Worm (Caenorhabditis elegans) whole organism, young adult: ENCODE data around the gene E02C12.11.

Experiments used
- B0035.1 ChIP-seq: sonication (generic microtip); optimal IDR thresholded peaks from 2 replicates; lab custom pipeline; 2016; ENCODE audit warnings: missing genetic modification characterization, mild to moderate bottlenecking, missing compliant biosample characterization, missing genotype, missing genetic modification reagents
- B0261.1 ChIP-seq: sonication (generic microtip); optimal IDR thresholded peaks from 2 replicates; lab custom pipeline; 2016; ENCODE audit warnings: mild to moderate bottlenecking, missing genetic modification characterization, moderate library complexity, missing compliant biosample characterization
- B0336.3 ChIP-seq: fragments of 200-800 bp; sonication (Bioruptor generic); IDR thresholded peaks from 2 replicates; pipeline ENCODE4 v1.3.6; 2022; ENCODE audit warnings: missing genetic modification characterization, missing compliant biosample characterization
- C17E4.6 ChIP-seq: fragments of 200-800 bp; sonication (Bioruptor generic); IDR thresholded peaks from 2 replicates; pipeline ENCODE4 v1.3.6; 2022; ENCODE audit warnings: missing genetic modification reagents, missing genetic modification characterization, missing compliant biosample characterization
- D2030.7 ChIP-seq: fragments of 200-800 bp; sonication (Bioruptor generic); IDR thresholded peaks from 2 replicates; pipeline ENCODE4 v1.3.6; 2022; ENCODE audit warnings: missing genetic modification reagents, missing genetic modification characterization, missing compliant biosample characterization
- F10E7.11 ChIP-seq: sonication (generic microtip); optimal IDR thresholded peaks from 2 replicates; lab custom pipeline; 2017; ENCODE audit warnings: mild to moderate bottlenecking, missing genetic modification characterization, moderate library complexity, missing compliant biosample characterization
- F22D6.2 ChIP-seq: sonication (generic microtip); optimal IDR thresholded peaks from 2 replicates; lab custom pipeline; 2016; ENCODE audit warnings: mild to moderate bottlenecking, missing genetic modification characterization, missing compliant biosample characterization
- F23B12.7 ChIP-seq: sonication (generic microtip); optimal IDR thresholded peaks from 2 replicates; lab custom pipeline; 2017; ENCODE audit warnings: missing genetic modification characterization, mild to moderate bottlenecking, missing compliant biosample characterization, antibody characterized with exemption, moderate library complexity; ENCODE audit not compliant: insufficient read depth
- F49E8.2 ChIP-seq: sonication (generic microtip); optimal IDR thresholded peaks from 3 replicates; lab custom pipeline; 2017; ENCODE audit warnings: missing genetic modification characterization, mild to moderate bottlenecking, missing compliant biosample characterization, antibody characterized with exemption, moderate library complexity; ENCODE audit not compliant: insufficient read depth
- F52B5.7 ChIP-seq: sonication (generic microtip); optimal IDR thresholded peaks from 2 replicates; lab custom pipeline; 2016; ENCODE audit warnings: mild to moderate bottlenecking, missing genetic modification characterization, missing compliant biosample characterization
- F55B11.4 ChIP-seq: sonication (generic microtip); optimal IDR thresholded peaks from 2 replicates; lab custom pipeline; 2016; ENCODE audit warnings: missing compliant biosample characterization, missing genetic modification characterization, borderline replicate concordance; ENCODE audit not compliant: insufficient read depth
- F57A8.1 ChIP-seq: fragments of 200-800 bp; sonication (Bioruptor generic); optimal IDR thresholded peaks from 2 replicates; lab custom pipeline; 2018; ENCODE audit warnings: mild to moderate bottlenecking, missing genetic modification characterization, moderate library complexity, missing compliant biosample characterization
- K11D2.4 ChIP-seq: fragments of 200-800 bp; sonication (Bioruptor generic); IDR thresholded peaks from 2 replicates; pipeline ENCODE4 v1.3.6; 2022; ENCODE audit warnings: missing genetic modification reagents, missing genetic modification characterization, missing compliant biosample characterization
- T26A5.8 ChIP-seq: sonication (generic microtip); optimal IDR thresholded peaks from 2 replicates; lab custom pipeline; 2016; ENCODE audit warnings: missing genetic modification characterization, missing compliant biosample characterization
- Y53F4B.3 ChIP-seq: fragments of 200-800 bp; sonication (Bioruptor generic); IDR thresholded peaks from 2 replicates; pipeline ENCODE4 v1.3.6; 2022; ENCODE audit warnings: missing genetic modification reagents, missing genetic modification characterization, missing compliant biosample characterization
- Y56A3A.18 ChIP-seq: fragments of 200-800 bp; sonication (Bioruptor generic); IDR thresholded peaks from 2 replicates; pipeline ENCODE4 v1.3.6; 2022; ENCODE audit warnings: missing genetic modification reagents, missing genetic modification characterization, missing compliant biosample characterization
- Y95B8A.8 ChIP-seq: fragments of 200-800 bp; sonication (Bioruptor generic); IDR thresholded peaks from 2 replicates; pipeline ENCODE4 v1.3.6; 2022; ENCODE audit warnings: missing genetic modification reagents, missing genetic modification characterization, missing compliant biosample characterization
- aptf-3 ChIP-seq: fragments of 200-800 bp; sonication (Bioruptor generic); IDR thresholded peaks from 2 replicates; pipeline ENCODE4 v1.3.6; 2022; ENCODE audit warnings: missing genetic modification characterization, missing compliant biosample characterization
- atf-7 ChIP-seq: sonication (generic microtip); optimal IDR thresholded peaks from 2 replicates; lab custom pipeline; 2017; ENCODE audit warnings: mild to moderate bottlenecking, missing genetic modification characterization, missing compliant biosample characterization
- attf-6 ChIP-seq: fragments of 200-800 bp; sonication (Bioruptor generic); IDR thresholded peaks from 2 replicates; pipeline ENCODE4 v1.3.6; 2022; ENCODE audit warnings: missing genetic modification reagents, missing genetic modification characterization, missing compliant biosample characterization
- dox-1 ChIP-seq: fragments of 200-800 bp; sonication (Bioruptor generic); IDR thresholded peaks from 2 replicates; pipeline ENCODE4 v1.3.6; 2022; ENCODE audit warnings: missing genetic modification reagents, missing genetic modification characterization, missing compliant biosample characterization
- egl-18 ChIP-seq: fragments of 200-800 bp; sonication (Bioruptor generic); IDR thresholded peaks from 2 replicates; pipeline ENCODE4 v1.3.6; 2022; ENCODE audit warnings: missing genetic modification reagents, missing genetic modification characterization, missing compliant biosample characterization
- egl-44 ChIP-seq: fragments of 200-800 bp; sonication (Bioruptor generic); IDR thresholded peaks from 2 replicates; pipeline ENCODE4 v1.3.6; 2022; ENCODE audit warnings: missing genetic modification reagents, missing genetic modification characterization, missing compliant biosample characterization
- fkh-3 ChIP-seq: sonication (generic microtip); optimal IDR thresholded peaks from 2 replicates; lab custom pipeline; 2016; ENCODE audit warnings: mild to moderate bottlenecking, missing genetic modification characterization, missing compliant biosample characterization
- hrde-1 ChIP-seq: sonication (generic microtip); optimal IDR thresholded peaks from 2 replicates; lab custom pipeline; 2016; ENCODE audit warnings: missing genetic modification characterization, mild to moderate bottlenecking, missing compliant biosample characterization, moderate library complexity, missing genotype, missing genetic modification reagents, borderline replicate concordance
- lag-1 ChIP-seq: fragments of 200-800 bp; sonication (Bioruptor generic); IDR thresholded peaks from 2 replicates; pipeline ENCODE4 v1.3.6; 2022; ENCODE audit warnings: missing genetic modification reagents, missing genetic modification characterization, missing compliant biosample characterization
- let-526 ChIP-seq: fragments of 200-800 bp; sonication (Bioruptor generic); IDR thresholded peaks from 2 replicates; pipeline ENCODE4 v1.3.6; 2022; ENCODE audit warnings: missing genetic modification reagents, missing genetic modification characterization, missing compliant biosample characterization
- let-607 ChIP-seq, 2 experiments: fragments of 200-800 bp in 1 of 2; sonication (Bioruptor generic) in 1 of 2; sonication (generic microtip) in 1 of 2; optimal IDR thresholded peaks; 2 replicates each; lab custom pipeline; 2016 to 2018; ENCODE audit warnings: mild to moderate bottlenecking in 2 of 2, missing compliant biosample characterization in 2 of 2, missing genetic modification characterization in 2 of 2, moderate library complexity in 2 of 2, missing genotype in 1 of 2
- lin-26 ChIP-seq: fragments of 200-800 bp; sonication (Bioruptor generic); IDR thresholded peaks from 2 replicates; pipeline ENCODE4 v1.3.6; 2022; ENCODE audit warnings: missing genetic modification reagents, missing genetic modification characterization, missing compliant biosample characterization
- lin-40 ChIP-seq: sonication (generic microtip); optimal IDR thresholded peaks from 2 replicates; lab custom pipeline; 2016; ENCODE audit warnings: missing genetic modification characterization, mild to moderate bottlenecking, missing compliant biosample characterization, missing genotype, missing genetic modification reagents
- lsy-27 ChIP-seq: sonication (generic microtip); optimal IDR thresholded peaks from 2 replicates; lab custom pipeline; 2017; ENCODE audit warnings: missing genetic modification characterization, mild to moderate bottlenecking, missing compliant biosample characterization, antibody characterized with exemption, missing genotype, borderline replicate concordance; ENCODE audit not compliant: insufficient read depth
- madf-10 ChIP-seq: sonication (generic microtip); optimal IDR thresholded peaks from 2 replicates; lab custom pipeline; 2016; ENCODE audit warnings: mild to moderate bottlenecking, missing genetic modification characterization, missing compliant biosample characterization
- madf-3 ChIP-seq: fragments of 200-800 bp; sonication (Bioruptor generic); IDR thresholded peaks from 2 replicates; pipeline ENCODE4 v1.3.6; 2022; ENCODE audit warnings: missing genetic modification reagents, missing genetic modification characterization, missing compliant biosample characterization
- madf-6 ChIP-seq: fragments of 200-800 bp; sonication (Bioruptor generic); IDR thresholded peaks from 2 replicates; pipeline ENCODE4 v1.3.6; 2022; ENCODE audit warnings: missing genetic modification reagents, missing genetic modification characterization, missing compliant biosample characterization
- mcd-1 ChIP-seq: fragments of 200-800 bp; sonication (Bioruptor generic); IDR thresholded peaks from 2 replicates; pipeline ENCODE4 v1.3.6; 2022; ENCODE audit warnings: missing genetic modification reagents, missing genetic modification characterization, missing compliant biosample characterization
- mxl-1 ChIP-seq: sonication (generic microtip); optimal IDR thresholded peaks from 2 replicates; lab custom pipeline; 2016; ENCODE audit warnings: missing genetic modification characterization, missing compliant biosample characterization
- nhr-80 ChIP-seq: sonication (generic microtip); optimal IDR thresholded peaks from 2 replicates; lab custom pipeline; 2016; ENCODE audit warnings: missing genetic modification characterization, missing compliant biosample characterization
- nhr-90 ChIP-seq: sonication (generic microtip); optimal IDR thresholded peaks from 2 replicates; lab custom pipeline; 2016; ENCODE audit warnings: missing genotype, mild to moderate bottlenecking, missing genetic modification characterization, missing compliant biosample characterization
- rcor-1 ChIP-seq: fragments of 200-800 bp; sonication (Bioruptor generic); IDR thresholded peaks from 2 replicates; pipeline ENCODE4 v1.3.6; 2022; ENCODE audit warnings: missing genetic modification reagents, missing genetic modification characterization, missing compliant biosample characterization
- rec-8 ChIP-seq, 2 experiments: sonication (generic microtip); optimal IDR thresholded peaks; 2 replicates each; lab custom pipeline; 2016; ENCODE audit warnings: mild to moderate bottlenecking in 2 of 2, missing genetic modification characterization in 2 of 2, missing genetic modification reagents in 2 of 2, missing genotype in 2 of 2, missing biosample characterization in 1 of 2, missing compliant biosample characterization in 1 of 2, moderate library complexity in 1 of 2
- repo-1 ChIP-seq: sonication (generic microtip); optimal IDR thresholded peaks from 2 replicates; lab custom pipeline; 2017; ENCODE audit warnings: mild to moderate bottlenecking, missing genetic modification characterization, missing compliant biosample characterization
- somi-1 ChIP-seq: fragments of 200-800 bp; sonication (Bioruptor generic); optimal IDR thresholded peaks from 2 replicates; lab custom pipeline; 2018; ENCODE audit warnings: mild to moderate bottlenecking, missing genetic modification characterization, missing compliant biosample characterization
- sptf-2 ChIP-seq: fragments of 200-800 bp; sonication (Bioruptor generic); optimal IDR thresholded peaks from 2 replicates; lab custom pipeline; 2018; ENCODE audit warnings: mild to moderate bottlenecking, missing genetic modification characterization, missing compliant biosample characterization
- unc-62 ChIP-seq: fragments of 150-350 bp; optimal IDR thresholded peaks from 2 replicates; lab custom pipeline; 2014; ENCODE audit warnings: missing biosample characterization, missing genetic modification reagents, missing genetic modification characterization
- xnd-1 ChIP-seq: sonication (generic microtip); optimal IDR thresholded peaks from 2 replicates; lab custom pipeline; 2016; ENCODE audit warnings: missing genotype, missing genetic modification reagents, missing genetic modification characterization, missing compliant biosample characterization
- zim-3 ChIP-seq: sonication (generic microtip); optimal IDR thresholded peaks from 2 replicates; lab custom pipeline; 2017; ENCODE audit warnings: mild to moderate bottlenecking, missing genetic modification characterization, moderate library complexity, missing compliant biosample characterization
- ztf-18 ChIP-seq: sonication (generic microtip); optimal IDR thresholded peaks from 2 replicates; lab custom pipeline; 2016; ENCODE audit warnings: missing genotype, mild to moderate bottlenecking, missing genetic modification characterization, missing compliant biosample characterization
- ztf-22 ChIP-seq: fragments of 200-800 bp; sonication (Bioruptor generic); optimal IDR thresholded peaks from 2 replicates; lab custom pipeline; 2018; ENCODE audit warnings: mild to moderate bottlenecking, missing genetic modification characterization, moderate library complexity, missing compliant biosample characterization

E02C12.11 gene

ce11 chrV:9338452-9338851 is 41.3 kb downstream of the E02C12.11 start:
- TF ChIP-seq zim-3 (tag; lab: Kevin White, UChicago) (peak; percentile 34), fkh-3 (tag; lab: Kevin White, UChicago) (no peak), nhr-80 (tag; lab: Kevin White, UChicago) (no peak), egl-44 (GFP tag; lab: Robert Waterston, UW) (no peak), rec-8 (tag; optimal IDR thresholded peaks at IDR 0.05; lab: Kevin White, UChicago) (no peak), attf-6 (no peak), lsy-27 (tag; lab: Kevin White, UChicago) (no peak), lag-1 (GFP tag; lab: Robert Waterston, UW) (no peak), unc-62 (no peak), B0035.1 (tag; lab: Kevin White, UChicago) (no peak), rcor-1 (GFP tag; lab: Robert Waterston, UW) (no peak), somi-1 (GFP tag; lab: Kevin White, UChicago) (no peak), Y56A3A.18 (GFP tag; lab: Robert Waterston, UW) (no peak), madf-10 (tag; lab: Kevin White, UChicago) (peak; percentile 58), sptf-2 (no peak), repo-1 (tag; lab: Kevin White, UChicago) (peak; percentile 83), F55B11.4 (no peak), lin-40 (tag; lab: Kevin White, UChicago) (peak; percentile 24), C17E4.6 (GFP tag; lab: Robert Waterston, UW) (no peak), B0336.3 (GFP tag; lab: Robert Waterston, UW) (0 out of 2 replicates have a peak, but pooled peaks have one; percentile 41), T26A5.8 (tag; lab: Kevin White, UChicago) (no peak), F23B12.7 (tag; lab: Kevin White, UChicago) (no peak), Y95B8A.8 (no peak), atf-7 (peak; percentile 9), nhr-90 (tag; lab: Kevin White, UChicago) (no peak), xnd-1 (tag; lab: Kevin White, UChicago) (no peak), aptf-3 (GFP tag; lab: Robert Waterston, UW) (no peak), mxl-1 (tag; lab: Kevin White, UChicago) (no peak), hrde-1 (tag; lab: Kevin White, UChicago) (peak; percentile 52), D2030.7 (no peak), B0261.1 (no peak), let-607 (tag; optimal IDR thresholded peaks at IDR 0.05; lab: Kevin White, UChicago) (no peak), lin-26 (peak; percentile 58; the same call in 1 of the 2 replicates), ztf-18 (tag; lab: Kevin White, UChicago) (no peak), mcd-1 (GFP tag; lab: Robert Waterston, UW) (no peak), ztf-22 (GFP tag; lab: Kevin White, UChicago) (no peak), K11D2.4 (GFP tag; lab: Robert Waterston, UW) (no peak), dox-1 (no peak), Y53F4B.3 (GFP tag; lab: Robert Waterston, UW) (no peak), F49E8.2 (tag; lab: Kevin White, UChicago) (no peak), F22D6.2 (tag; lab: Kevin White, UChicago) (no peak), F10E7.11 (tag; lab: Kevin White, UChicago) (no peak), egl-18 (GFP tag; lab: Robert Waterston, UW) (no peak), let-526 (0 out of 2 replicates have a peak, but pooled peaks have one; percentile 49), F57A8.1 (GFP tag; lab: Kevin White, UChicago) (no peak), madf-6 (GFP tag; lab: Robert Waterston, UW) (no peak), madf-3 (GFP tag; lab: Robert Waterston, UW) (0 out of 2 replicates have a peak, but pooled peaks have one; percentile 7), F52B5.7 (tag; lab: Kevin White, UChicago) (peak; percentile 15)
